Worm (Caenorhabditis elegans) whole organism, L2 larva: ENCODE results near the gene sto-6.

Experiments
- C34F6.9 ChIP-seq: fragments of 150-350 bp; optimal IDR thresholded peaks from 2 replicates; lab custom pipeline; 2014; ENCODE audit warnings: missing biosample characterization, missing genetic modification characterization
- F13H6.1 ChIP-seq: sonication (generic microtip); optimal IDR thresholded peaks from 2 replicates; lab custom pipeline; 2016; ENCODE audit warnings: missing genetic modification characterization, missing compliant biosample characterization
- R02D3.7 ChIP-seq: fragments of 150-350 bp; optimal IDR thresholded peaks from 2 replicates; lab custom pipeline; 2014; ENCODE audit warnings: missing biosample characterization, missing genetic modification characterization
- Y55F3AM.14 ChIP-seq: fragments of 200-800 bp; sonication (Bioruptor generic); optimal IDR thresholded peaks from 2 replicates; lab custom pipeline; 2018; ENCODE audit warnings: mild to moderate bottlenecking, missing genetic modification characterization, missing compliant biosample characterization
- ZK546.5 ChIP-seq: sonication (generic microtip); optimal IDR thresholded peaks from 2 replicates; lab custom pipeline; 2017; ENCODE audit warnings: missing biosample characterization, missing genetic modification characterization
- alr-1 ChIP-seq: fragments of 150-350 bp; optimal IDR thresholded peaks from 2 replicates; lab custom pipeline; 2014; ENCODE audit warnings: missing biosample characterization, missing genetic modification characterization
- aly-2 ChIP-seq: fragments of 150-350 bp; optimal IDR thresholded peaks from 2 replicates; lab custom pipeline; 2014; ENCODE audit warnings: missing biosample characterization, missing genetic modification characterization
- blmp-1 ChIP-seq: sonication (generic microtip); optimal IDR thresholded peaks from 2 replicates; lab custom pipeline; 2017; ENCODE audit warnings: missing genetic modification characterization, mild to moderate bottlenecking, missing compliant biosample characterization, antibody characterized with exemption, moderate library complexity; ENCODE audit not compliant: insufficient read depth
- ceh-16 ChIP-seq: fragments of 150-350 bp; optimal IDR thresholded peaks from 2 replicates; lab custom pipeline; 2014; ENCODE audit warnings: missing biosample characterization, missing genetic modification characterization
- ceh-82 ChIP-seq: fragments of 150-350 bp; optimal IDR thresholded peaks from 2 replicates; lab custom pipeline; 2014; ENCODE audit warnings: missing biosample characterization, missing genetic modification characterization
- crh-2 ChIP-seq: sonication (generic microtip); optimal IDR thresholded peaks from 2 replicates; lab custom pipeline; 2017; ENCODE audit warnings: missing biosample characterization, missing genetic modification characterization
- dmd-4 ChIP-seq: sonication (generic microtip); optimal IDR thresholded peaks from 2 replicates; lab custom pipeline; 2017; ENCODE audit warnings: missing biosample characterization, missing genetic modification characterization
- egl-27 ChIP-seq: sonication (generic microtip); optimal IDR thresholded peaks from 3 replicates; lab custom pipeline; 2017; ENCODE audit warnings: missing biosample characterization, missing genetic modification reagents, missing genetic modification characterization
- elt-1 ChIP-seq: fragments of 150-350 bp; optimal IDR thresholded peaks from 2 replicates; lab custom pipeline; 2014; ENCODE audit warnings: missing biosample characterization, missing genetic modification characterization
- elt-3 ChIP-seq: sonication (generic microtip); optimal IDR thresholded peaks from 2 replicates; lab custom pipeline; 2017; ENCODE audit warnings: missing biosample characterization, missing genetic modification characterization
- fos-1 ChIP-seq: fragments of 150-350 bp; optimal IDR thresholded peaks from 2 replicates; lab custom pipeline; 2014; ENCODE audit warnings: missing biosample characterization, missing genetic modification characterization
- lin-13 ChIP-seq: fragments of 150-350 bp; optimal IDR thresholded peaks from 2 replicates; lab custom pipeline; 2014; ENCODE audit warnings: missing biosample characterization, missing genetic modification reagents, missing genetic modification characterization
- lin-39 ChIP-seq: fragments of 150-350 bp; optimal IDR thresholded peaks from 2 replicates; lab custom pipeline; 2014; ENCODE audit warnings: missing biosample characterization, missing genetic modification reagents, missing genetic modification characterization
- lsy-2 ChIP-seq, 2 experiments: fragments of 150-350 bp in 1 of 2; sonication (generic microtip) in 1 of 2; optimal IDR thresholded peaks; 2 replicates each; lab custom pipeline; 2014 to 2017; ENCODE audit warnings: missing biosample characterization in 2 of 2, missing genetic modification characterization in 2 of 2
- mab-5 ChIP-seq: fragments of 150-350 bp; optimal IDR thresholded peaks from 2 replicates; lab custom pipeline; 2014; ENCODE audit warnings: missing biosample characterization, missing genetic modification characterization
- mbf-1 ChIP-seq: sonication (generic microtip); optimal IDR thresholded peaks from 2 replicates; lab custom pipeline; 2017; ENCODE audit warnings: missing biosample characterization, missing genetic modification characterization
- mdl-1 ChIP-seq, 2 experiments: fragments of 150-350 bp in 1 of 2; sonication (generic microtip) in 1 of 2; optimal IDR thresholded peaks; 2 replicates each; lab custom pipeline; 2017; ENCODE audit warnings: missing biosample characterization in 2 of 2, missing genetic modification characterization in 2 of 2
- nhr-10 ChIP-seq: sonication (generic microtip); optimal IDR thresholded peaks from 2 replicates; lab custom pipeline; 2017; ENCODE audit warnings: missing biosample characterization, missing genetic modification characterization
- nhr-11 ChIP-seq: fragments of 150-350 bp; optimal IDR thresholded peaks from 2 replicates; lab custom pipeline; 2014; ENCODE audit warnings: missing biosample characterization, missing genetic modification characterization
- nhr-12 ChIP-seq: fragments of 150-350 bp; optimal IDR thresholded peaks from 2 replicates; lab custom pipeline; 2014; ENCODE audit warnings: missing biosample characterization, missing genetic modification characterization
- nhr-21 ChIP-seq: fragments of 150-350 bp; optimal IDR thresholded peaks from 2 replicates; lab custom pipeline; 2014; ENCODE audit warnings: missing biosample characterization, missing genetic modification characterization
- nhr-237 ChIP-seq: fragments of 150-350 bp; optimal IDR thresholded peaks from 2 replicates; lab custom pipeline; 2014; ENCODE audit warnings: missing biosample characterization, missing genetic modification characterization
- nhr-6 ChIP-seq: fragments of 150-350 bp; optimal IDR thresholded peaks from 2 replicates; lab custom pipeline; 2014; ENCODE audit warnings: missing biosample characterization, missing genetic modification characterization
- nhr-77 ChIP-seq: fragments of 150-350 bp; optimal IDR thresholded peaks from 2 replicates; lab custom pipeline; 2014; ENCODE audit warnings: missing biosample characterization, missing genetic modification characterization
- peb-1 ChIP-seq: fragments of 150-350 bp; optimal IDR thresholded peaks from 2 replicates; lab custom pipeline; 2014; ENCODE audit warnings: missing biosample characterization, missing genetic modification characterization
- sem-4 ChIP-seq: fragments of 150-350 bp; optimal IDR thresholded peaks from 2 replicates; lab custom pipeline; 2014; ENCODE audit warnings: missing biosample characterization, missing genetic modification reagents, missing genetic modification characterization
- skn-1 ChIP-seq: sonication (generic microtip); optimal IDR thresholded peaks from 2 replicates; lab custom pipeline; 2017; ENCODE audit warnings: missing biosample characterization, missing genetic modification characterization
- sma-9 ChIP-seq, 2 experiments: fragments of 150-350 bp in 1 of 2; sonication (generic microtip) in 1 of 2; optimal IDR thresholded peaks; 2 replicates each; lab custom pipeline; 2014 to 2016; ENCODE audit warnings: missing genetic modification characterization in 2 of 2, mild to moderate bottlenecking in 1 of 2, missing biosample characterization in 1 of 2, missing compliant biosample characterization in 1 of 2, missing genetic modification reagents in 1 of 2, moderate library complexity in 1 of 2
- snpc-4 ChIP-seq: fragments of 150-350 bp; optimal IDR thresholded peaks from 2 replicates; lab custom pipeline; 2014; ENCODE audit warnings: missing biosample characterization, missing genetic modification characterization
- unc-55 ChIP-seq: fragments of 150-350 bp; sonication (generic microtip); optimal IDR thresholded peaks from 3 replicates; lab custom pipeline; 2014; ENCODE audit warnings: missing biosample characterization, missing genetic modification reagents, missing genetic modification characterization
- unc-62 ChIP-seq: fragments of 150-350 bp; optimal IDR thresholded peaks from 2 replicates; lab custom pipeline; 2014; ENCODE audit warnings: missing biosample characterization, missing genetic modification reagents, missing genetic modification characterization
- ztf-11 ChIP-seq: sonication (generic microtip); optimal IDR thresholded peaks from 2 replicates; lab custom pipeline; 2017; ENCODE audit warnings: missing biosample characterization, missing genetic modification characterization
- ztf-4 ChIP-seq: fragments of 150-350 bp; optimal IDR thresholded peaks from 2 replicates; lab custom pipeline; 2014; ENCODE audit warnings: missing biosample characterization, missing genetic modification characterization

The sto-6 gene

ce11 chrX:11605766-11606490 lies 26.3 kb upstream of the sto-6 start (continued):
- TF ChIP-seq sem-4 (peak; percentile 84), ztf-4 (tag; lab: Kevin White, UChicago) (peak; percentile 83), mab-5 (tag; lab: Kevin White, UChicago) (peak; percentile 69), ZK546.5 (peak; percentile 66), lin-39 (no peak), egl-27 (tag; lab: Kevin White, UChicago) (peak; percentile 43)

ce11 chrX:11606815-11607499 lies 25.2 kb upstream of the sto-6 start:
- peak; percentile 27 for TF ChIP-seq sma-9 (GFP tag; optimal IDR thresholded peaks at IDR 0.05; lab: Kevin White, UChicago)
- TF ChIP-seq sma-9 (tag; optimal IDR thresholded peaks at IDR 0.05; lab: Kevin White, UChicago): no peak
- TF ChIP-seq lsy-2 (tag; optimal IDR thresholded peaks at IDR 0.05; lab: Kevin White, UChicago): peak in 1 of 2 experiments; percentile 34
- no peak for TF ChIP-seq elt-3 (tag; lab: Kevin White, UChicago)
- TF ChIP-seq egl-27 (tag; lab: Kevin White, UChicago): peak; percentile 16
- peak; percentile 39 for TF ChIP-seq ceh-16
- no peak for TF ChIP-seq sem-4
- TF ChIP-seq nhr-21 (tag; lab: Kevin White, UChicago): peak; percentile 19
- TF ChIP-seq, all 48 proteins: peak for 5

- TF ChIP-seq mdl-1 (tag; optimal IDR thresholded peaks at IDR 0.05; lab: Kevin White, UChicago) (no peak), sma-9 (GFP tag; optimal IDR thresholded peaks at IDR 0.05; lab: Kevin White, UChicago) (peak; percentile 30), sma-9 (tag; optimal IDR thresholded peaks at IDR 0.05; lab: Kevin White, UChicago) (no peak), mbf-1 (tag; lab: Kevin White, UChicago) (no peak), ZK546.5 (no peak), C34F6.9 (tag; lab: Kevin White, UChicago) (peak; percentile 35), nhr-77 (tag; lab: Kevin White, UChicago) (no peak), nhr-12 (tag; lab: Kevin White, UChicago) (no peak), unc-62 (no peak), R02D3.7 (tag; lab: Kevin White, UChicago) (no peak), elt-1 (tag; lab: Kevin White, UChicago) (no peak), snpc-4 (tag; lab: Kevin White, UChicago) (no peak), ceh-82 (tag; lab: Kevin White, UChicago) (no peak), aly-2 (no peak), lin-39 (no peak), lin-13 (no peak), fos-1 (tag; lab: Kevin White, UChicago) (no peak), elt-3 (tag; lab: Kevin White, UChicago) (no peak), ztf-11 (tag; lab: Kevin White, UChicago) (no peak), nhr-237 (no peak), unc-55 (GFP tag; lab: Kevin White, UChicago) (peak; percentile 46), lsy-2 (tag; optimal IDR thresholded peaks at IDR 0.05; lab: Kevin White, UChicago) (no peak), crh-2 (tag; lab: Kevin White, UChicago) (peak; percentile 26), nhr-10 (tag; lab: Kevin White, UChicago) (no peak), blmp-1 (no peak), nhr-6 (no peak), F13H6.1 (tag; lab: Kevin White, UChicago) (no peak), sem-4 (no peak), dmd-4 (tag; lab: Kevin White, UChicago) (no peak), nhr-11 (tag; lab: Kevin White, UChicago) (no peak), nhr-21 (tag; lab: Kevin White, UChicago) (no peak)
Observed at ce11 chrX:11607500-11607823, 24.7 kb upstream of the sto-6 start.

ce11 chrX:11608110-11608759 lies 24.0 kb upstream of the sto-6 start:
- TF ChIP-seq alr-1 (tag; lab: Kevin White, UChicago): no peak
- TF ChIP-seq nhr-77 (tag; lab: Kevin White, UChicago): no peak
- TF ChIP-seq Y55F3AM.14 (GFP tag; lab: Kevin White, UChicago): no peak
- TF ChIP-seq peb-1 (tag; lab: Kevin White, UChicago): no peak
- TF ChIP-seq skn-1: no peak
- no peak for TF ChIP-seq C34F6.9 (tag; lab: Kevin White, UChicago)
